Worm (Caenorhabditis elegans) whole organism, L1 larva: ENCODE results near the gene acs-5.

Experiments used
- C16A3.4 ChIP-seq: fragments of 150-350 bp; optimal IDR thresholded peaks from 2 replicates; lab custom pipeline; 2014; ENCODE audit warnings: missing biosample characterization, missing genetic modification characterization
- F16B12.6 ChIP-seq: fragments of 150-350 bp; optimal IDR thresholded peaks from 2 replicates; lab custom pipeline; 2014; ENCODE audit warnings: missing biosample characterization, missing genetic modification characterization
- Y116A8C.19 ChIP-seq: sonication (generic microtip); optimal IDR thresholded peaks from 2 replicates; lab custom pipeline; 2016; ENCODE audit warnings: missing compliant biosample characterization, missing genetic modification characterization, borderline replicate concordance
- aha-1 ChIP-seq: fragments of 150-350 bp; optimal IDR thresholded peaks from 2 replicates; lab custom pipeline; 2014; ENCODE audit warnings: missing biosample characterization, missing genetic modification characterization
- alr-1 ChIP-seq: fragments of 200-800 bp; sonication (Bioruptor generic); optimal IDR thresholded peaks from 2 replicates; lab custom pipeline; 2018; ENCODE audit warnings: borderline replicate concordance, mild to moderate bottlenecking, missing genetic modification characterization, missing compliant biosample characterization
- aly-2 ChIP-seq: fragments of 150-350 bp; optimal IDR thresholded peaks from 2 replicates; lab custom pipeline; 2014; ENCODE audit warnings: missing biosample characterization, missing genetic modification characterization
- blmp-1 ChIP-seq: fragments of 150-350 bp; optimal IDR thresholded peaks from 2 replicates; lab custom pipeline; 2014; ENCODE audit warnings: missing biosample characterization, missing genetic modification characterization
- ceh-8 ChIP-seq: fragments of 200-800 bp; sonication (Bioruptor generic); optimal IDR thresholded peaks from 2 replicates; lab custom pipeline; 2018; ENCODE audit warnings: mild to moderate bottlenecking, missing genetic modification characterization, moderate library complexity, missing compliant biosample characterization
- ceh-82 ChIP-seq, 3 experiments: fragments of 150-350 bp in 1 of 3; sonication (generic microtip) in 2 of 3; optimal IDR thresholded peaks; 2 replicates each; lab custom pipeline; 2014 to 2017; ENCODE audit warnings: missing biosample characterization in 3 of 3, missing genetic modification characterization in 3 of 3
- ceh-90 ChIP-seq: sonication (generic microtip); optimal IDR thresholded peaks from 2 replicates; lab custom pipeline; 2016; ENCODE audit warnings: missing genetic modification characterization, missing compliant biosample characterization
- ces-1 ChIP-seq: fragments of 150-350 bp; optimal IDR thresholded peaks from 2 replicates; lab custom pipeline; 2014; ENCODE audit warnings: missing biosample characterization, missing genetic modification reagents, missing genetic modification characterization
- dsc-1 ChIP-seq: sonication (generic microtip); optimal IDR thresholded peaks from 2 replicates; lab custom pipeline; 2016; ENCODE audit warnings: mild to moderate bottlenecking, missing genetic modification characterization, missing compliant biosample characterization
- efl-1 ChIP-seq, 4 experiments: fragments of 150-350 bp; optimal IDR thresholded peaks in 3 of 4; peaks in 1 of 4; 1 replicate in 1 of 4; 2 replicates in 3 of 4; lab custom pipeline; 2014; ENCODE audit warnings: missing biosample characterization in 2 of 4, missing genetic modification characterization in 2 of 4, missing genetic modification reagents in 2 of 4
- egl-13 ChIP-seq: sonication (generic microtip); optimal IDR thresholded peaks from 2 replicates; lab custom pipeline; 2016; ENCODE audit warnings: missing genotype, missing genetic modification reagents, missing genetic modification characterization, missing compliant biosample characterization
- elt-3 ChIP-seq, 6 experiments: fragments of 150-350 bp in 1 of 6; sonication (generic microtip); optimal IDR thresholded peaks; 2 replicates each; lab custom pipeline; 2017 to 2018; ENCODE audit warnings: missing biosample characterization in 6 of 6, missing genetic modification characterization in 6 of 6, inconsistent platforms in 1 of 6
- ets-5 ChIP-seq: fragments of 200-800 bp; sonication (Bioruptor generic); IDR thresholded peaks from 2 replicates; pipeline ENCODE4 v1.3.6; 2022; ENCODE audit warnings: missing genetic modification characterization, missing compliant biosample characterization
- fkh-10 ChIP-seq: sonication (generic microtip); optimal IDR thresholded peaks from 2 replicates; lab custom pipeline; 2017; ENCODE audit warnings: missing biosample characterization, missing genetic modification reagents, missing genetic modification characterization
- fkh-4 ChIP-seq: sonication (generic microtip); optimal IDR thresholded peaks from 2 replicates; lab custom pipeline; 2016; ENCODE audit warnings: missing compliant biosample characterization, missing genetic modification characterization, borderline replicate concordance
- fos-1 ChIP-seq: fragments of 150-350 bp; optimal IDR thresholded peaks from 2 replicates; lab custom pipeline; 2014; ENCODE audit warnings: missing biosample characterization, missing genetic modification characterization
- grh-1 ChIP-seq: fragments of 200-800 bp; sonication (Bioruptor generic); IDR thresholded peaks from 2 replicates; pipeline ENCODE4 v1.3.6; 2022; ENCODE audit warnings: missing genetic modification reagents, missing genetic modification characterization, missing compliant biosample characterization
- hpl-2 ChIP-seq: fragments of 150-350 bp; optimal IDR thresholded peaks from 2 replicates; lab custom pipeline; 2014; ENCODE audit warnings: missing biosample characterization, missing genetic modification reagents, missing genetic modification characterization
- irx-1 ChIP-seq: sonication (generic microtip); optimal IDR thresholded peaks from 2 replicates; lab custom pipeline; 2016; ENCODE audit warnings: missing genetic modification characterization, missing compliant biosample characterization
- jun-1 ChIP-seq: fragments of 150-350 bp; optimal IDR thresholded peaks from 2 replicates; lab custom pipeline; 2014; ENCODE audit warnings: missing biosample characterization, missing genetic modification reagents, missing genetic modification characterization
- lin-14 ChIP-seq: fragments of 200-800 bp; sonication (Bioruptor generic); optimal IDR thresholded peaks from 2 replicates; lab custom pipeline; 2018; ENCODE audit warnings: mild to moderate bottlenecking, missing genetic modification characterization, moderate library complexity, missing compliant biosample characterization
- nhr-12 ChIP-seq: sonication (generic microtip); optimal IDR thresholded peaks from 2 replicates; lab custom pipeline; 2017; ENCODE audit warnings: missing biosample characterization, missing genetic modification characterization
- nhr-20 ChIP-seq: sonication (generic microtip); optimal IDR thresholded peaks from 2 replicates; lab custom pipeline; 2016; ENCODE audit warnings: mild to moderate bottlenecking, missing genetic modification characterization, missing compliant biosample characterization
- nhr-28 ChIP-seq: fragments of 150-350 bp; optimal IDR thresholded peaks from 2 replicates; lab custom pipeline; 2014; ENCODE audit warnings: missing biosample characterization, missing genetic modification characterization
- nhr-76 ChIP-seq: sonication (generic microtip); optimal IDR thresholded peaks from 2 replicates; lab custom pipeline; 2017; ENCODE audit warnings: missing biosample characterization, missing genetic modification characterization
- nhr-84 ChIP-seq: sonication (generic microtip); optimal IDR thresholded peaks from 2 replicates; lab custom pipeline; 2017; ENCODE audit warnings: missing biosample characterization, missing genetic modification characterization
- nhr-85 ChIP-seq: sonication (generic microtip); peaks from one replicate; lab custom pipeline; 2016; ENCODE audit warnings: missing genetic modification characterization, inconsistent platforms, missing compliant biosample characterization
- nhr-90 ChIP-seq: sonication (generic microtip); optimal IDR thresholded peaks from 2 replicates; lab custom pipeline; 2016; ENCODE audit warnings: mild to moderate bottlenecking, missing genetic modification characterization, missing compliant biosample characterization; ENCODE audit not compliant: poor library complexity
- snpc-4 ChIP-seq: fragments of 150-350 bp; optimal IDR thresholded peaks from 2 replicates; lab custom pipeline; 2014; ENCODE audit warnings: missing biosample characterization, missing genetic modification characterization
- unc-30 ChIP-seq: sonication (generic microtip); optimal IDR thresholded peaks from 2 replicates; lab custom pipeline; 2017; ENCODE audit warnings: missing biosample characterization, missing genetic modification characterization
- unc-86 ChIP-seq: sonication (generic microtip); optimal IDR thresholded peaks from 2 replicates; lab custom pipeline; 2016; ENCODE audit warnings: missing genetic modification characterization, missing compliant biosample characterization
- unc-98 ChIP-seq: fragments of 200-800 bp; sonication (Bioruptor generic); IDR thresholded peaks from 2 replicates; pipeline ENCODE4 v1.3.6; 2022; ENCODE audit warnings: missing genetic modification characterization, missing compliant biosample characterization
- zag-1 ChIP-seq: fragments of 150-350 bp; optimal IDR thresholded peaks from 2 replicates; lab custom pipeline; 2014; ENCODE audit warnings: missing biosample characterization, missing genetic modification characterization
- zip-4 ChIP-seq: fragments of 200-800 bp; sonication (Bioruptor generic); optimal IDR thresholded peaks from 2 replicates; lab custom pipeline; 2018; ENCODE audit warnings: mild to moderate bottlenecking, missing genetic modification characterization, moderate library complexity, missing compliant biosample characterization

Gene acs-5

DNA sequence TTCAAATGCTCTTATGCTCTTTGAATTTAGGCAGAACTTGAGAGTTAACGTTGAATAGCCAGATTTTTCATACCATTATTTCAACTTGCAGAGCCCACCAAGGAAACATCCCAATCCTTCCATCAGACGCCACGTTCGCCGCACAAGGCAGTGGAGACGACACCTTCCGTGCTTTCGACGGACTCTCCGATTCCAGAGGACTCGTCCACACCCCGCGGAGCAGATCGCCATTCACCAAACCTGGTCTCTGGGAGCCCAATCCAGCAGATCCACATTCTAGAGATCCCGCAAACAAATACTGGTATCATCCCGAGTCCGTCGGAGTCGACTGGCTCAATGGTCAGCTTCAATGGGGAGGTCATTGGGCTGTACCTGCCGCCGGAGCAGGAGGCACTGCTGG, 36.7 kb upstream of the acs-5 start:
- TF ChIP-seq grh-1 (GFP tag; lab: Robert Waterston, UW) (0 out of 2 replicates have a peak, but pooled peaks have one; percentile 14), jun-1 (tag; lab: Kevin White, UChicago) (no peak)
- TF ChIP-seq, all 84 proteins: peak for 1

DNA sequence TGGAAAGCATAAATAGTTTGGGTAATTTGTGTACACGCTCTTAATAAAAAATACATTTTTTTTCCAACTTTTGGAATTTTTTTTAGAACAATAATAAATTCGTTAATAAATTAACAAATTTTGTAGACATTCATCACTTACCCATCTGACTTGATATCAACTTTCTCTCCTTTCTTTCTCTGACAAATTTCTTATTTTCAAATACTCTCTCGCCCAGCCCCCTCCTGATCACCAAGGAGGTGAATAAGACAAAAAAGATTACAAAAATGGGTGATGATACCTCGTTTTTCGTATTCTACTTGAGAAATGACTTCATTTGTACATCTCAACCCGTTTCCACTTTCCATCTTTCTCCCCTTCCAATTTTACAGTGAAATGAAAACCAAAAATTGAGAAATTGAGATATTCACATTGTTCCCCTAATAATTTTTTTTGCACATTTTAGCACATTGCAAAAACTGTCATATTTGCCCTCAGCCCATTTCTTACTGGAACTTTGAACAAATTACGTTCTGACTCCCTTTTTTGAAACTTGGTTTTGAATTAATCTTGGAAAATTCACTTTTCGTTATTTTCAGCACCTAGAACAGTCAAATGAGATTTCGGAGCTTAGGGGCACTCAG, 32.4 kb upstream of the acs-5 start, which contains the start of gene osm-7:
Gene osm-7, plus strand, starts transcription at position 573 of the 623 bp plus-strand sequence.
- TF ChIP-seq nhr-85 (tag; lab: Kevin White, UChicago): peak; percentile 37
- TF ChIP-seq elt-3 (tag; optimal IDR thresholded peaks at IDR 0.05; lab: Kevin White, UChicago): peak in 1 of 6 experiments; percentile 55
- TF ChIP-seq nhr-84 (tag; lab: Kevin White, UChicago): no peak
- no peak for TF ChIP-seq fkh-10 (GFP tag; lab: Kevin White, UChicago)
- no peak for TF ChIP-seq Y116A8C.19 (tag; lab: Kevin White, UChicago)
- no peak for TF ChIP-seq lin-14 (GFP tag; lab: Kevin White, UChicago)
- TF ChIP-seq ces-1: no peak
- no peak for TF ChIP-seq aly-2 (tag; lab: Kevin White, UChicago)
- TF ChIP-seq fkh-4 (tag; lab: Kevin White, UChicago): no peak
- no peak for TF ChIP-seq aha-1 (tag; lab: Kevin White, UChicago)
- TF ChIP-seq unc-30 (tag; lab: Kevin White, UChicago): no peak
- TF ChIP-seq blmp-1 (tag; lab: Kevin White, UChicago): peak; percentile 70
- no peak for TF ChIP-seq F16B12.6 (tag; lab: Kevin White, UChicago)
- TF ChIP-seq ceh-8 (GFP tag; lab: Kevin White, UChicago): no peak
- no peak for TF ChIP-seq nhr-12 (tag; lab: Kevin White, UChicago)
- TF ChIP-seq nhr-76 (tag; lab: Kevin White, UChicago): no peak
- no peak for TF ChIP-seq efl-1 (optimal IDR thresholded peaks at IDR 0.05; lab: Kevin White, UChicago)
- TF ChIP-seq efl-1 (GFP tag; optimal IDR thresholded peaks at IDR 0.05 in 1 of 2; lab: Kevin White, UChicago): no peak
- TF ChIP-seq unc-98 (GFP tag; lab: Robert Waterston, UW): no peak
- TF ChIP-seq hpl-2 (GFP tag; lab: Kevin White, UChicago): no peak
- no peak for TF ChIP-seq nhr-90
- no peak for TF ChIP-seq egl-13 (tag; lab: Kevin White, UChicago)
- TF ChIP-seq nhr-28 (tag; lab: Kevin White, UChicago): no peak
- no peak for TF ChIP-seq nhr-20 (tag; lab: Kevin White, UChicago)
- TF ChIP-seq ceh-82 (tag; optimal IDR thresholded peaks at IDR 0.05; lab: Kevin White, UChicago): no peak
- TF ChIP-seq, all 84 proteins: peak for 3

DNA sequence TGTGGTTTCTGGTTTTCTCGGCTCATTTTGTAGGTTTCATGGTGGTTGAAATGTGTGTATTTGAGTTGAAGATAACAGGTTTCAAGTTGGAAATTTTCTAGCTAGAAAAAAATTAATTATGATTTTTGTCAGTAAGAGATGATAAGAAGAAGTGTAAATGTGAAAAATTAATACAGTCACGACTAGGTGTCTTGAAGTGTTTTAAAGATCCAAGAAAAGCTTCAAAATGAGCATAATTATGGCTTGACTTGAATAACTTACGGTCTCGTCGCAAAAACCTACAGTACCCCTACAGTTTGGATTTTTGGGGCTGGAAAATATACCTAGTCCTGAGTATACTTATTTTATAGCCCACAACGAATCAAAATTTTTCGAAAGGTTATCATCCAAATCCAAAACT, 27.0 kb upstream of the acs-5 start, which contains the start of gene exc-12:
Gene exc-12, minus strand, starts transcription at position 101 of the 400 bp plus-strand sequence.
- TF ChIP-seq ets-5: no peak
- TF ChIP-seq zip-4 (GFP tag; lab: Kevin White, UChicago): no peak
- no peak for TF ChIP-seq nhr-76 (tag; lab: Kevin White, UChicago)
- TF ChIP-seq F16B12.6 (tag; lab: Kevin White, UChicago): no peak
- no peak for TF ChIP-seq dsc-1
- no peak for TF ChIP-seq zag-1 (tag; lab: Kevin White, UChicago)
- no peak for TF ChIP-seq jun-1 (tag; lab: Kevin White, UChicago)
- TF ChIP-seq irx-1 (tag; lab: Kevin White, UChicago): no peak
- TF ChIP-seq C16A3.4 (tag; lab: Kevin White, UChicago): no peak
- no peak for TF ChIP-seq ceh-90 (tag; lab: Kevin White, UChicago)
- TF ChIP-seq fos-1 (tag; lab: Kevin White, UChicago): no peak
- TF ChIP-seq nhr-85 (tag; lab: Kevin White, UChicago): no peak
- TF ChIP-seq alr-1: no peak
- no peak for TF ChIP-seq snpc-4 (tag; lab: Kevin White, UChicago)
- TF ChIP-seq unc-86 (tag; lab: Kevin White, UChicago): no peak
- no peak for TF ChIP-seq fkh-10 (GFP tag; lab: Kevin White, UChicago)
- TF ChIP-seq nhr-12 (tag; lab: Kevin White, UChicago): no peak
- TF ChIP-seq, all 84 proteins: peak for 0
